Fruit fly (Drosophila melanogaster) whole organism, prepupa: ENCODE data around the gene Rbp1-like.

Experiments
- Blimp-1 ChIP-seq: fragments of 200-800 bp; sonication (Bioruptor generic); optimal IDR thresholded peaks from 3 replicates; lab custom pipeline; 2017; ENCODE audit warnings: missing biosample characterization, missing genetic modification characterization, mild to moderate bottlenecking, moderate library complexity, missing genetic modification reagents
- CG8119 ChIP-seq: fragments of 200-800 bp; sonication (Bioruptor generic); IDR thresholded peaks from 3 replicates; pipeline ENCODE4 v1.3.6; 2022; ENCODE audit warnings: missing biosample characterization, missing genetic modification characterization

DNA sequence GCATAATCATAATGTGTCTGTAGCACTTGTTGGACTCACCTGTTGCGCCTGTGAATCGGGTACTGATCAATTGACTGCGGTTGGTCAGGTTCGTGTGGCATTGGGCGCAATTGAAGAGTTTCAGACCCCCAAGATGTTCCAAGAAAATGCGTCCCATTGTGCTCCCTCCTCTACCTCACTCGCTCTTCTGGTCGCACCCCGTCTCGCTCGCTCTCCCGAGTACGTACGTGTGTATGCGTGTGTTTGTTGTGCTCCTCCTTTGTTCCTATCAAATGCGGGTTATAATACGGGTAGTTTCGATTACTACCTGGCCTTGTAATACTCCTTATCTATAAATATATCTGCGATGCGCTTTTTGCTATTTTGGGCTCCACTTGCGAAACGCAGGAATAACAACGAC, 2.1 kb upstream of the Rbp1-like start:
- TF ChIP-seq CG8119 (GFP tag; lab: Robert Waterston, UW) (no peak), Blimp-1 (GFP tag; lab: Kevin White, UChicago) (no peak)
